Worm (Caenorhabditis elegans) whole organism, midembryonic: ENCODE measurements around the gene his-8.

ENCODE experiments used
- cog-1 ChIP-seq: sonication (generic microtip); optimal IDR thresholded peaks from 2 replicates; lab custom pipeline; 2016; ENCODE audit warnings: missing genetic modification characterization, missing compliant biosample characterization
- flt-1 ChIP-seq: fragments of 200-800 bp; sonication (Bioruptor generic); IDR thresholded peaks from 2 replicates; pipeline ENCODE4 v1.3.6; 2022; ENCODE audit warnings: missing genetic modification characterization, missing compliant biosample characterization
- med-1 ChIP-seq: sonication (generic microtip); optimal IDR thresholded peaks from 2 replicates; lab custom pipeline; 2017; ENCODE audit warnings: missing genetic modification characterization, mild to moderate bottlenecking, missing compliant biosample characterization, antibody characterized with exemption, missing genetic modification reagents; ENCODE audit not compliant: insufficient read depth

- no peak for TF ChIP-seq flt-1 (GFP tag; lab: Robert Waterston, UW)
- TF ChIP-seq med-1 (GFP tag; lab: Kevin White, UChicago) = no peak
- TF ChIP-seq cog-1 (tag; lab: Kevin White, UChicago) = no peak
Observed at ce11 chrV:8560916-8561315, 28.0 kb upstream of the his-8 start, which contains the start of gene acr-16.
